Fruit fly (Drosophila melanogaster): ENCODE measurements around the gene Dmtn.

Dmtn gene

DNA sequence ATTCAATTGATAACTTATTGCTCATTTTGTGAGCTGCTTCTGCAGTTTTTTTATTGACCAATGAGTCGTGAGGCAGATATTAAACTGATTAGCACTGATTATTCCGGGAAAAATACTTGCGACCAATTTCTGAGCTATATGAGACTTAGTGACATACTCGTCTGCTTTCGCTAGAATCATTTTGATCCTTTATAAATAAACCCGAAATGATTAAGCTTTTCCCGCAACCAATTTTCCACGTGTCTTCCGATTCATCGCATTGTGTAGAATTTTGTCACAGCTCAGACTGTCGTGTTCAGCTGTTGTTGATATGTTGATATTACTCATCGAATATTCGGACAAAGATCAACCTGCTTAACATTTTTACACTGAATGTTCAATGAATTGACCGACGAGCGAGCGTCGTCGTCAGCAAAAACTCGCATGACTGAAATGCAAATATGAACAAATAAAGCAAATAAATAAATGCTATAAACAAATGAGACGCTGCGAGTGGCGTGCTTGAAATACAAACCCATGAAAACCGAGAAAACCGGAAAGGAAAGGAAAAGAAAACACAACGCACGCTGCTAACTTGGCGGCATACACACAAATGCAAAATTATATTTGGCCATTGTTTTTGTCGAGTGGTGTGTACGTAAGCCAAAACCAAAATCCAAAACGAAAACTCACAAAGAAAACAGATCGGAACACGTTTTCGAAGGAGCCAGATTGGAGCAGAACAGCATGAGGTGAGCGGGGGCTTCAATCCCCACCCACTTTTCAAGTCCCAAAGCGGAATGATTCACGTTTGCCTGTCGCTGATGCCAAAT, 4.8 kb downstream of the Dmtn start:
- peak; percentile 6 for TF ChIP-seq Sp1 (GFP tag; optimal IDR thresholded peaks at IDR 0.05)
- TF ChIP-seq h (GFP tag; optimal IDR thresholded peaks at IDR 0.05), result peak; percentile 19
- TF ChIP-seq tai (GFP tag; optimal IDR thresholded peaks at IDR 0.05), result peak; percentile 53
- no peak for TF ChIP-seq OdsH (GFP tag; optimal IDR thresholded peaks at IDR 0.05)
- TF ChIP-seq psq (GFP tag; optimal IDR thresholded peaks at IDR 0.05), result peak; percentile 42
- TF ChIP-seq rgr (GFP tag; optimal IDR thresholded peaks at IDR 0.05), result no peak
- no peak for TF ChIP-seq Rel (GFP tag; optimal IDR thresholded peaks at IDR 0.05)
- TF ChIP-seq Rel (tag; optimal IDR thresholded peaks at IDR 0.05), result peak; percentile 47
- TF ChIP-seq Hnf4 (GFP tag; optimal IDR thresholded peaks at IDR 0.05), result peak; percentile 22
- peak; percentile 74 for TF ChIP-seq Jra (GFP tag; optimal IDR thresholded peaks at IDR 0.05)
- TF ChIP-seq CG9705 (GFP tag; optimal IDR thresholded peaks at IDR 0.05), result peak; percentile 6

DNA sequence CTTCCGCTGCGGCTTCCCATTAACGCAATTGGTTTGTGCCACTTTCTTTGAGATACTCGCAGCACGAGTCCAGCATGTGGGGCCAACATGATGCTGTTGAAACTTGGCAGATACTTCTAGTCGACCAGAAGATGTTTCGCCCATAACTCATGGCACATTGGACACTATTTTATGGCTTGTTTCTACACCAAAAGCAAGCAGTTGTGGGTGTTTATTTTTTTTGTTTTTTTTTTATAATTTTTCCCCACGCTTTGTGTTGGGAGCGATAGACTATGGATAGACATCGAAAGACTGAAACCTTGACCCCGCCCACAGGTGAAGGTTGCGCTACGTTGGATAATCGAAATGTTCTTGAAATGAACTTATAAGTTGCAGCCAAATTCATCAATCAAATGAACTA, 5.9 kb downstream of the Dmtn start:
- TF ChIP-seq Hr83 (GFP tag; optimal IDR thresholded peaks at IDR 0.05; ENCODE audit: poor library complexity, severe bottlenecking), result no peak
- no peak for TF ChIP-seq usp (GFP tag; optimal IDR thresholded peaks at IDR 0.05)
- TF ChIP-seq Vsx2 (GFP tag; optimal IDR thresholded peaks at IDR 0.05; ENCODE audit: partially characterized antibody), result no peak
- TF ChIP-seq lola (GFP tag; optimal IDR thresholded peaks at IDR 0.05), result no peak
- TF ChIP-seq CrebA (GFP tag; optimal IDR thresholded peaks at IDR 0.05; ENCODE audit: borderline replicate concordance), result no peak
- no peak for TF ChIP-seq Dif (GFP tag; optimal IDR thresholded peaks at IDR 0.05; ENCODE audit: partially characterized antibody)
- no peak for TF ChIP-seq Myc (optimal IDR thresholded peaks at IDR 0.05)
- no peak for TF ChIP-seq h (GFP tag; optimal IDR thresholded peaks at IDR 0.05)

DNA sequence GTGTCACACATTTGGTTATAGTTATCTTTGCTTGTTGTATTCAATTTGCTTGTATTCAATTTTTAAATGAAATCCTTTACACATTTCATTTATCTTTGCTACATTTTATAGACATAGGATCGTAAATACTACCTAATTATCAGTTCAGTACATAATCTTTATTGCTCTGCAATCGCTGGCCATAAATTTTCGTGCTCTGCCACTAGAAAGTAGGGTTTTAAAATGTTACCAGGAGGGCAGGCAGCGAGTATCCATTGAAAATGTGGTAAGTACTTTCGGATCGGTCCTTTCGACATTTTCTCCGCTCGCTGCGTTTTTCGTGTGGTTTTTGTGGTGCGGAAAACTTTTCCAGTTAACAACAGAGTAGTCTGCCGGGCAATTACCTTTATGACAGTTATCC, 6.4 kb downstream of the Dmtn start:
- no peak for TF ChIP-seq Vsx2 (GFP tag; optimal IDR thresholded peaks at IDR 0.05; ENCODE audit: partially characterized antibody)
- TF ChIP-seq lola (GFP tag; optimal IDR thresholded peaks at IDR 0.05), result no peak
- no peak for TF ChIP-seq sage (GFP tag; optimal IDR thresholded peaks at IDR 0.05)
- TF ChIP-seq CrebA (GFP tag; optimal IDR thresholded peaks at IDR 0.05; ENCODE audit: borderline replicate concordance), result peak; percentile 37
- peak; percentile 40 for TF ChIP-seq Sp1 (GFP tag; optimal IDR thresholded peaks at IDR 0.05)
- no peak for TF ChIP-seq foxo (GFP tag; optimal IDR thresholded peaks at IDR 0.05)

DNA sequence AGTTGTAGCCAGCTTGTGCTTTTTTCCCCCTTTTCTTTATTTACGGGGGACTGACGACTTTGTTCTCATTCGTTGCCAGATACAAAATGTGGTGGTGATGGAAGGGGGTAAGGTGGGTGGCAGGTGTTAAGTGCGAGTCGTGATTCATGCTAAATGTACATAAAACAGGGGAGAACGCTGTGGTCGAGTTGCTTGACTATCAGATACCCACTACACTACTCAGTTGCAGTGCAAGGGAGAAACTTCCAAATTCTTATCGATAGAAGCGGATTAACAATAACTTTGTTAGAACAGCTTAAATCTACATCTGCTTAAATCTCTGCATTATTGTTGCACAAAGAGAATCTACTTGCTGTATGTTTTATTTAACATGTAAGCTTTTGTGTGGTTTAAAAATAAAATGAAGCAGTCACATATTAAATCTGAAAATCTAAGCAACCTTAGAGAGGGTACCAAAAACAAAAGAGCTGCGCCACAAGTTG, 8.0 kb downstream of the Dmtn start:
- no peak for TF ChIP-seq Dfd (GFP tag; optimal IDR thresholded peaks at IDR 0.05)
- no peak for TF ChIP-seq brk (GFP tag; optimal IDR thresholded peaks at IDR 0.05)
- TF ChIP-seq GATAd (GFP tag; optimal IDR thresholded peaks at IDR 0.05), result no peak
- TF ChIP-seq Jra (GFP tag; optimal IDR thresholded peaks at IDR 0.05), result peak; percentile 60
- no peak for TF ChIP-seq pan (optimal IDR thresholded peaks at IDR 0.05)
- no peak for TF ChIP-seq CrebA (GFP tag; optimal IDR thresholded peaks at IDR 0.05; ENCODE audit: borderline replicate concordance)
- TF ChIP-seq lola (GFP tag; optimal IDR thresholded peaks at IDR 0.05), result no peak
- no peak for TF ChIP-seq N (GFP tag; optimal IDR thresholded peaks at IDR 0.05)
- peak; percentile 73 for TF ChIP-seq HLH106 (tag; optimal IDR thresholded peaks at IDR 0.05)
- TF ChIP-seq tai (GFP tag; optimal IDR thresholded peaks at IDR 0.05), result no peak
- TF ChIP-seq Abd-B (GFP tag; optimal IDR thresholded peaks at IDR 0.05), result no peak
- peak; percentile 49 for TF ChIP-seq dmrt93B (GFP tag; optimal IDR thresholded peaks at IDR 0.05)
- TF ChIP-seq CG9705 (GFP tag; optimal IDR thresholded peaks at IDR 0.05), result peak; percentile 22
- TF ChIP-seq dl (GFP tag; optimal IDR thresholded peaks at IDR 0.05; ENCODE audit: insufficient read depth in 1 of 2, partially characterized antibody in 2 of 2), result no peak
- peak in 1 of 2 experiments; percentile 78 for TF ChIP-seq foxo (GFP tag; optimal IDR thresholded peaks at IDR 0.05)
- no peak for TF ChIP-seq Vsx2 (GFP tag; optimal IDR thresholded peaks at IDR 0.05; ENCODE audit: partially characterized antibody)
- TF ChIP-seq sage (GFP tag; optimal IDR thresholded peaks at IDR 0.05), result no peak
- peak; percentile 70 for TF ChIP-seq h (GFP tag; optimal IDR thresholded peaks at IDR 0.05)
- peak; percentile 74 for TF ChIP-seq ey (GFP tag; optimal IDR thresholded peaks at IDR 0.05)
- TF ChIP-seq Sp1 (GFP tag; optimal IDR thresholded peaks at IDR 0.05), result peak; percentile 61
- peak; percentile 25 for TF ChIP-seq woc (GFP tag; optimal IDR thresholded peaks at IDR 0.05)
- TF ChIP-seq fru (GFP tag; optimal IDR thresholded peaks at IDR 0.05), result peak; percentile 79
- TF ChIP-seq Myc (optimal IDR thresholded peaks at IDR 0.05), result no peak
- TF ChIP-seq Mio (GFP tag; optimal IDR thresholded peaks at IDR 0.05), result no peak
- TF ChIP-seq dsf (GFP tag; optimal IDR thresholded peaks at IDR 0.05; ENCODE audit: borderline replicate concordance), result no peak
- peak; percentile 33 for TF ChIP-seq Hnf4 (GFP tag; optimal IDR thresholded peaks at IDR 0.05)
- TF ChIP-seq usp (GFP tag; optimal IDR thresholded peaks at IDR 0.05), result no peak
- peak; percentile 74 for TF ChIP-seq OdsH (GFP tag; optimal IDR thresholded peaks at IDR 0.05)
- TF ChIP-seq Hr78 (GFP tag; optimal IDR thresholded peaks at IDR 0.05), result no peak
- no peak for TF ChIP-seq sv (GFP tag; optimal IDR thresholded peaks at IDR 0.05)
- TF ChIP-seq psq (GFP tag; optimal IDR thresholded peaks at IDR 0.05), result peak; percentile 61
- TF ChIP-seq Dif (GFP tag; optimal IDR thresholded peaks at IDR 0.05; ENCODE audit: partially characterized antibody), result no peak
- peak; percentile 71 for TF ChIP-seq rgr (GFP tag; optimal IDR thresholded peaks at IDR 0.05)
- no peak for TF ChIP-seq jim (GFP tag; optimal IDR thresholded peaks at IDR 0.05)
- TF ChIP-seq Rel (GFP tag; optimal IDR thresholded peaks at IDR 0.05), result no peak
- TF ChIP-seq Rel (tag; optimal IDR thresholded peaks at IDR 0.05), result peak; percentile 80
- TF ChIP-seq CG32264 (GFP tag; optimal IDR thresholded peaks at IDR 0.05), result peak; percentile 8
- TF ChIP-seq Hr83 (GFP tag; optimal IDR thresholded peaks at IDR 0.05; ENCODE audit: poor library complexity, severe bottlenecking), result no peak
- peak; percentile 65 for TF ChIP-seq br (GFP tag; optimal IDR thresholded peaks at IDR 0.05)

Data from whole organism, wandering third instar larva.